Worm (Caenorhabditis elegans): ENCODE results near the gene nspc-15.

- TF ChIP-seq lin-13 (GFP tag; optimal IDR thresholded peaks at IDR 0.05), result no peak
- TF ChIP-seq ceh-82 (tag; optimal IDR thresholded peaks at IDR 0.05), result no peak
- TF ChIP-seq nhr-11 (tag; optimal IDR thresholded peaks at IDR 0.05), result no peak
- no peak for TF ChIP-seq mbf-1 (tag; optimal IDR thresholded peaks at IDR 0.05)
- TF ChIP-seq zag-1 (tag; optimal IDR thresholded peaks at IDR 0.05), result no peak
- TF ChIP-seq mab-5 (tag; optimal IDR thresholded peaks at IDR 0.05), result no peak
- no peak for TF ChIP-seq elt-3 (tag; optimal IDR thresholded peaks at IDR 0.05)
- no peak for TF ChIP-seq unc-62 (GFP tag; optimal IDR thresholded peaks at IDR 0.05)
- no peak for TF ChIP-seq nhr-237 (tag; optimal IDR thresholded peaks at IDR 0.05)
- TF ChIP-seq lin-11 (tag; optimal IDR thresholded peaks at IDR 0.05), result no peak
- no peak for TF ChIP-seq lin-39 (tag; optimal IDR thresholded peaks at IDR 0.05)
- TF ChIP-seq R02D3.7 (tag; optimal IDR thresholded peaks at IDR 0.05), result no peak
- no peak for TF ChIP-seq peb-1 (tag; optimal IDR thresholded peaks at IDR 0.05)
Measured at ce11 chrX:12391380-12391779, 30.8 kb downstream of the nspc-15 start, which contains the start of gene nekl-3.
